Worm (Caenorhabditis elegans): ENCODE measurements around the gene tag-307.

- TF ChIP-seq lin-15B (tag; optimal IDR thresholded peaks at IDR 0.05) (no peak), nhr-11 (tag; optimal IDR thresholded peaks at IDR 0.05) (no peak), pha-4 (tag; optimal IDR thresholded peaks at IDR 0.05) (no peak), egl-27 (tag; optimal IDR thresholded peaks at IDR 0.05) (no peak), ztf-4 (tag; optimal IDR thresholded peaks at IDR 0.05) (no peak), nhr-25 (tag; optimal IDR thresholded peaks at IDR 0.05) (no peak)
Observed at ce11 chrIII:7866189-7866588, 9.1 kb upstream of the tag-307 start, which contains the start of gene cup-4.
